Worm (Caenorhabditis elegans) whole organism, L3 larva: ENCODE results near the gene R186.8.

Experiments
- ama-1 ChIP-seq: fragments of 150-350 bp; optimal IDR thresholded peaks from 2 replicates; lab custom pipeline; 2018
- ceh-16 ChIP-seq: sonication (generic microtip); optimal IDR thresholded peaks from 2 replicates; lab custom pipeline; 2017; ENCODE audit warnings: missing biosample characterization, missing genetic modification characterization
- ceh-28 ChIP-seq: fragments of 150-350 bp; optimal IDR thresholded peaks from 2 replicates; lab custom pipeline; 2014; ENCODE audit warnings: missing biosample characterization, missing genetic modification reagents, missing genetic modification characterization
- ceh-82 ChIP-seq: fragments of 150-350 bp; optimal IDR thresholded peaks from 2 replicates; lab custom pipeline; 2014; ENCODE audit warnings: missing biosample characterization, missing genetic modification characterization
- ceh-9 ChIP-seq: sonication (generic microtip); optimal IDR thresholded peaks from 2 replicates; lab custom pipeline; 2018; ENCODE audit warnings: missing biosample characterization, missing genetic modification characterization
- egl-5 ChIP-seq: fragments of 150-350 bp; optimal IDR thresholded peaks from 2 replicates; lab custom pipeline; 2017; ENCODE audit warnings: missing biosample characterization, missing genetic modification reagents, missing genetic modification characterization, inconsistent platforms
- elt-1 ChIP-seq: fragments of 150-350 bp; optimal IDR thresholded peaks from 2 replicates; lab custom pipeline; 2014; ENCODE audit warnings: missing biosample characterization, missing genetic modification characterization
- elt-2 ChIP-seq: sonication (generic microtip); optimal IDR thresholded peaks from 2 replicates; lab custom pipeline; 2016; ENCODE audit warnings: missing genetic modification reagents, mild to moderate bottlenecking, missing genetic modification characterization, missing compliant biosample characterization
- elt-3 ChIP-seq, 3 experiments: fragments of 150-350 bp in 1 of 3; sonication (generic microtip) in 2 of 3; optimal IDR thresholded peaks; 2 replicates in 2 of 3; 4 replicates in 1 of 3; lab custom pipeline; 2014 to 2017; ENCODE audit warnings: missing biosample characterization in 3 of 3, missing genetic modification characterization in 3 of 3
- fkh-10 ChIP-seq: sonication (generic microtip); optimal IDR thresholded peaks from 2 replicates; lab custom pipeline; 2017; ENCODE audit warnings: missing biosample characterization, missing genetic modification reagents, missing genetic modification characterization
- fos-1 ChIP-seq: fragments of 150-350 bp; optimal IDR thresholded peaks from 2 replicates; lab custom pipeline; 2014; ENCODE audit warnings: missing biosample characterization, missing genetic modification characterization
- hmg-11 ChIP-seq: sonication (generic microtip); optimal IDR thresholded peaks from 2 replicates; lab custom pipeline; 2016; ENCODE audit warnings: missing genetic modification characterization, missing compliant biosample characterization
- jun-1 ChIP-seq: fragments of 150-350 bp; optimal IDR thresholded peaks from 2 replicates; lab custom pipeline; 2014; ENCODE audit warnings: missing biosample characterization, missing genetic modification reagents, missing genetic modification characterization
- lin-15B ChIP-seq: fragments of 150-350 bp; optimal IDR thresholded peaks from 2 replicates; lab custom pipeline; 2014; ENCODE audit warnings: missing biosample characterization, missing genetic modification characterization
- lsy-12 ChIP-seq: sonication (generic microtip); optimal IDR thresholded peaks from 2 replicates; lab custom pipeline; 2016; ENCODE audit warnings: mild to moderate bottlenecking, missing genetic modification characterization, missing compliant biosample characterization
- mdl-1 ChIP-seq: fragments of 150-350 bp; optimal IDR thresholded peaks from 2 replicates; lab custom pipeline; 2014; ENCODE audit warnings: missing biosample characterization, missing genetic modification characterization
- mml-1 ChIP-seq: fragments of 150-350 bp; sonication (generic microtip); optimal IDR thresholded peaks from 3 replicates; lab custom pipeline; 2014; ENCODE audit warnings: missing biosample characterization, missing genetic modification characterization
- nfya-1 ChIP-seq: sonication (generic microtip); optimal IDR thresholded peaks from 2 replicates; lab custom pipeline; 2017; ENCODE audit warnings: missing genetic modification characterization, mild to moderate bottlenecking, missing compliant biosample characterization, antibody characterized with exemption, moderate library complexity; ENCODE audit not compliant: insufficient read depth
- nhr-11 ChIP-seq: fragments of 150-350 bp; optimal IDR thresholded peaks from 2 replicates; lab custom pipeline; 2014; ENCODE audit warnings: missing biosample characterization, missing genetic modification characterization
- nhr-12 ChIP-seq: fragments of 150-350 bp; optimal IDR thresholded peaks from 2 replicates; lab custom pipeline; 2014; ENCODE audit warnings: missing biosample characterization, missing genetic modification characterization
- nhr-23 ChIP-seq: fragments of 150-350 bp; optimal IDR thresholded peaks from 2 replicates; lab custom pipeline; 2014; ENCODE audit warnings: missing biosample characterization, missing genetic modification reagents, missing genetic modification characterization
- nhr-237 ChIP-seq: fragments of 150-350 bp; optimal IDR thresholded peaks from 2 replicates; lab custom pipeline; 2014; ENCODE audit warnings: missing biosample characterization, missing genetic modification characterization
- nhr-28 ChIP-seq: fragments of 150-350 bp; optimal IDR thresholded peaks from 2 replicates; lab custom pipeline; 2014; ENCODE audit warnings: missing biosample characterization, missing genetic modification characterization
- nhr-43 ChIP-seq: sonication (generic microtip); optimal IDR thresholded peaks from 2 replicates; lab custom pipeline; 2016; ENCODE audit warnings: mild to moderate bottlenecking, missing genetic modification characterization, missing compliant biosample characterization; ENCODE audit not compliant: poor library complexity, severe bottlenecking
- nhr-67 ChIP-seq: fragments of 150-350 bp; optimal IDR thresholded peaks from 2 replicates; lab custom pipeline; 2014; ENCODE audit warnings: missing biosample characterization, missing genetic modification characterization
- nhr-77 ChIP-seq: fragments of 150-350 bp; optimal IDR thresholded peaks from 2 replicates; lab custom pipeline; 2014; ENCODE audit warnings: missing biosample characterization, missing genetic modification characterization
- pha-4 ChIP-seq: fragments of 150-350 bp; optimal IDR thresholded peaks from 2 replicates; lab custom pipeline; 2014; ENCODE audit warnings: missing biosample characterization, missing genetic modification reagents, missing genetic modification characterization
- pqm-1 ChIP-seq: fragments of 150-350 bp; optimal IDR thresholded peaks from 2 replicates; lab custom pipeline; 2017; ENCODE audit warnings: missing biosample characterization, missing genetic modification characterization, inconsistent platforms
- sea-2 ChIP-seq: fragments of 150-350 bp; sonication (generic microtip); optimal IDR thresholded peaks from 4 replicates; lab custom pipeline; 2014; ENCODE audit warnings: missing biosample characterization, missing genetic modification reagents, missing genetic modification characterization
- skn-1 ChIP-seq: fragments of 150-350 bp; optimal IDR thresholded peaks from 2 replicates; lab custom pipeline; 2014; ENCODE audit warnings: missing biosample characterization, missing genetic modification characterization
- snpc-4 ChIP-seq: fragments of 150-350 bp; optimal IDR thresholded peaks from 2 replicates; lab custom pipeline; 2014; ENCODE audit warnings: missing biosample characterization, missing genetic modification characterization
- tbx-2 ChIP-seq: sonication (generic microtip); optimal IDR thresholded peaks from 2 replicates; lab custom pipeline; 2016; ENCODE audit warnings: mild to moderate bottlenecking, missing genetic modification characterization, missing compliant biosample characterization
- unc-39 ChIP-seq: sonication (generic microtip); optimal IDR thresholded peaks from 4 replicates; lab custom pipeline; 2017; ENCODE audit warnings: missing biosample characterization, missing genetic modification characterization
- zag-1 ChIP-seq: fragments of 150-350 bp; optimal IDR thresholded peaks from 2 replicates; lab custom pipeline; 2014; ENCODE audit warnings: missing biosample characterization, missing genetic modification characterization
- ztf-11 ChIP-seq: fragments of 150-350 bp; optimal IDR thresholded peaks from 2 replicates; lab custom pipeline; 2014; ENCODE audit warnings: missing biosample characterization, missing genetic modification characterization

Gene R186.8

DNA sequence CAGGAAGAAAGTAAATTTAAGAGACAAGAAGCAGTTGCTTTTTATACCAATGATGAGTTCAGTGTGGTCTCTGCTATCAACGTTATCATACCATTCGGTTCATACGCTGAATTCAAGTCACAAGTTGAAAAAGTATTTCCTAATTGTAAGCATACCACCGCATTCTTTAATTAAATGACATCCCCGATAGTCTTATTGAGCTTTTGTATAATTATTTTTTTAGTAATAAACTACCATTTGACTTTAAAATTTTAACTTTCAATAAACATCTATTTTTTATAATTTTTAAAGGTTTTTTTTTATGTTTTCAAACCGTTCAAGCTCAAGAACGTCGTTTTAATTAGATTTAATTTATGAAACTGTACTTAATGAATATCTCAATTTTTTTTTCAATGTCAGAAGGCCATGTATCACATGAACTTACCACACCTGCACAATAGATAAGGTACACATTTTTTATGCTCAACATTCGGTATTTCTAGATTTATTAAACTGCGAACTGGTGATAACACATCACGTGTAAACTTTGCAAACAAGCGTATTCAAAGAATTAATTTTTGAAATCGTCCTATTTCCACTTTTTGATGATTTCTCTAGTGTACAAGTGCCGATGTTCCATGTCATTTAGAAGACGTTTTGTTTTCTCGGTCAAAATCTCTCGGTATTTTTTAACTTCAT, 25.8 kb downstream of the R186.8 start, which contains the start of gene T16G1.4:
TSS of gene T16G1.4 (minus strand) at position 51 of the 678 bp plus-strand sequence.
- TF ChIP-seq elt-3 (tag; optimal IDR thresholded peaks at IDR 0.05; lab: Kevin White, UChicago) (no peak), elt-2 (tag; lab: Kevin White, UChicago) (peak; percentile 73), mml-1 (tag; lab: Kevin White, UChicago) (no peak), nhr-11 (no peak), mdl-1 (tag; lab: Kevin White, UChicago) (no peak), lsy-12 (tag; lab: Kevin White, UChicago) (no peak), zag-1 (tag; lab: Kevin White, UChicago) (no peak), ceh-28 (tag; lab: Kevin White, UChicago) (no peak), tbx-2 (tag; lab: Kevin White, UChicago) (no peak), unc-39 (tag; lab: Kevin White, UChicago) (no peak), pqm-1 (tag; lab: Kevin White, UChicago) (peak; percentile 32), pha-4 (tag; lab: Kevin White, UChicago) (peak; percentile 2), lin-15B (tag; lab: Kevin White, UChicago) (no peak), nfya-1 (tag; lab: Kevin White, UChicago) (no peak), fos-1 (tag; lab: Kevin White, UChicago) (no peak)
- TF ChIP-seq, all 47 proteins: peak for 3

DNA sequence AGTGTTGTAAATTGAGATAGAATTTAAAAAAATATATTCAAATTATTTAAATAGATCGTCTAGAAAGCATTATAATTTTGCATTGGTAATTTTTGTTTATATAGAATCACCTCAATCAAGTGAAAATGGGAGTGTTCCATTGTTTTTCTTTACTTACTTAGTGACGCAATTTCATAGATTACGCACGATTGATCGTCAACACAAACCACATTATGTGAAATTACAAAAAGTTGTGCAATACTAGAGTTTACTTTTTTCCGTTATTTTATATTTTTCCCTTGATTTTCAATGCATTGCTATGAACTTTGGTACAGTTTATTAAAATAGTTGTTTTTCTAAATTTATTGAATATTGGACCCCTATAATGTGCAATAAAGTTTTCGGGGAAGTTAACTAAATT, 28.3 kb downstream of the R186.8 start, which contains the start of gene T16G1.5:
TSS of gene T16G1.5 (minus strand) at position 119 of the 400 bp plus-strand sequence.
- TF ChIP-seq fkh-10 (GFP tag; lab: Kevin White, UChicago) = no peak
- peak; percentile 25 for TF ChIP-seq elt-2 (tag; lab: Kevin White, UChicago)
- no peak for TF ChIP-seq mdl-1 (tag; lab: Kevin White, UChicago)

DNA sequence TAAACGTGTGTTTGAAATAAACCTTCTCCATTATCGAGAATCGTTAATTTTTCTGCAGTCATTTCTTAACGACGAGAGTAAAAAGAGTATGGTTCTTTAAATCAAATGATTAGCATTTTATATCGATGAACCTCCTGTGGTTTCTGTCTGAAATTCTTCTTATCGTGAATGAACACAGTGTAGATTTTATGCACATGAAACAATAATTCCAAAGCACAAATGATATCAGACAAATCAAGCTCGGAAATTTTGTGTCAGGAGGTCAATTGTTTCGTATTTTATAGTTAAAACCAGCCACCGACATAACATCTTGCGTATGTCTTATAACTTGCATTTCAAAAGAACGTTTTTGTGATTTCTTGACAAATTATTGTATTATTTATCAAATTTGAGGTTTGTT, 30.7 kb downstream of the R186.8 start, which contains the start of gene T16G1.6:
TSS of gene T16G1.6 (minus strand) at position 77 of the 400 bp plus-strand sequence.
- TF ChIP-seq elt-2 (tag; lab: Kevin White, UChicago) (peak; percentile 91), nhr-77 (tag; lab: Kevin White, UChicago) (no peak), zag-1 (tag; lab: Kevin White, UChicago) (no peak), snpc-4 (tag; lab: Kevin White, UChicago) (no peak), tbx-2 (tag; lab: Kevin White, UChicago) (no peak), hmg-11 (tag; lab: Kevin White, UChicago) (no peak), pqm-1 (tag; lab: Kevin White, UChicago) (peak; percentile 90)

DNA sequence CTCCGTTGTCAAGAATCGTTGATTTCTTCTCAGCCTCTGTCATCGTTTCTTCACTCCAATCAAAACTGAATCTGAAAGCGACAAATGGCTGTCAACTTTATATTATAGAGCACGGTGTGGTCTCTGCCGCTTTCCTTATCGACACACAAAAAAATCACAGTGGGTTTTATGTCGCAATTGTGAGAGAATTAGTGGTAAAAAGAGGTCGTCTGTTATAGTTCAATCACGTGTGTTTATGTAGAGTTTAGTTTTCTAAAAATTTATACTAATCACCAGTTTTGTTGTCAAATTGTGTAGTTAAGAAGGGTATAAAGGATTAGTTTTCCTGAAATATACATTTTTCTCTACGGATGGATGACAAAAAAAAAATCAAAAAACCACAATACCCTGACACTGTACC, 32.8 kb downstream of the R186.8 start, which contains the start of gene T16G1.7:
TSS of gene T16G1.7 (minus strand) at position 137 of the 400 bp plus-strand sequence.
- no peak for TF ChIP-seq elt-1 (tag; lab: Kevin White, UChicago)
- no peak for TF ChIP-seq ama-1 (lab: Kevin White, UChicago)
- TF ChIP-seq nhr-43 (tag; lab: Kevin White, UChicago) = no peak
- no peak for TF ChIP-seq skn-1
- peak; percentile 91 for TF ChIP-seq elt-2 (tag; lab: Kevin White, UChicago)
- no peak for TF ChIP-seq nhr-237 (tag; lab: Kevin White, UChicago)
- TF ChIP-seq ceh-9 (tag; lab: Kevin White, UChicago) = no peak
- TF ChIP-seq zag-1 (tag; lab: Kevin White, UChicago) = no peak
- TF ChIP-seq pha-4 (tag; lab: Kevin White, UChicago) = peak; percentile 49
- TF ChIP-seq jun-1 (tag; lab: Kevin White, UChicago) = peak; percentile 55
- TF ChIP-seq hmg-11 (tag; lab: Kevin White, UChicago) = no peak
- TF ChIP-seq nhr-28 (tag; lab: Kevin White, UChicago) = no peak
- TF ChIP-seq nhr-67 (tag; lab: Kevin White, UChicago) = no peak
- TF ChIP-seq mdl-1 (tag; lab: Kevin White, UChicago) = no peak
- peak; percentile 89 for TF ChIP-seq pqm-1 (tag; lab: Kevin White, UChicago)
- no peak for TF ChIP-seq ceh-16 (tag; lab: Kevin White, UChicago)
- no peak for TF ChIP-seq ceh-82 (tag; lab: Kevin White, UChicago)

DNA sequence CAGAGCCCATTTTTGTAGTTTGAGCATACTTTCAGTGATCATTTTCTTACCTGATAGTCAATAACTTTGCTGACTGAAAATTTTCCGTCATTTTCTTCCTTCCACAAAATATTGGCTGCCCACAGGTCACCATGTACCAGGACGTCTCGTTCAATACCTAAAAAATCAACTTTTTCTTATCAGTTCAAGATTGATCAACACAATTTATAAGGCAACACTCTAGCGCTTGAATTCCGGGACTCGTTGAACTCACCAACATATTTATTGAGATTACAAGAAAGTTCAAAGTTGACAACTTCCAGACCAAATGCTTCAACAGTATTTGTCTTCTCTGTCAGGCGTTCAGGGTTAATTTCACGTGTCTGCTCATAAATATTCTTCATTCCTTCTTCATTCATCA, 34.1 kb downstream of the R186.8 start:
- TF ChIP-seq ceh-16 (tag; lab: Kevin White, UChicago) (no peak), ztf-11 (tag; lab: Kevin White, UChicago) (no peak), nhr-12 (no peak), egl-5 (tag; lab: Kevin White, UChicago) (no peak), pqm-1 (tag; lab: Kevin White, UChicago) (peak; percentile 75), nhr-23 (tag; lab: Kevin White, UChicago) (no peak), sea-2 (no peak), mml-1 (tag; lab: Kevin White, UChicago) (no peak), elt-2 (tag; lab: Kevin White, UChicago) (peak; percentile 65)
- TF ChIP-seq, all 47 proteins: peak for 2
